Worm (Caenorhabditis elegans) whole organism, L4 larva: ENCODE measurements around the gene Y22D7AL.16.

Experiments
- ceh-62 ChIP-seq: sonication (generic microtip); optimal IDR thresholded peaks from 2 replicates; lab custom pipeline; 2017; ENCODE audit warnings: missing biosample characterization, missing genetic modification characterization
- ceh-82 ChIP-seq: sonication (generic microtip); optimal IDR thresholded peaks from 2 replicates; lab custom pipeline; 2017; ENCODE audit warnings: missing biosample characterization, missing genetic modification characterization
- mdt-29 ChIP-seq: fragments of 200-800 bp; sonication (Bioruptor generic); IDR thresholded peaks from 2 replicates; pipeline ENCODE4 v1.3.6; 2022; ENCODE audit warnings: missing genetic modification reagents, missing genetic modification characterization, missing compliant biosample characterization
- pqm-1 ChIP-seq: sonication (generic microtip); optimal IDR thresholded peaks from 2 replicates; lab custom pipeline; 2017; ENCODE audit warnings: missing biosample characterization, missing genetic modification characterization
- snpc-4 ChIP-seq: fragments of 150-350 bp; optimal IDR thresholded peaks from 2 replicates; lab custom pipeline; 2014; ENCODE audit warnings: missing biosample characterization, missing genetic modification characterization
- zfp-2 ChIP-seq: sonication (generic microtip); optimal IDR thresholded peaks from 2 replicates; lab custom pipeline; 2016; ENCODE audit warnings: mild to moderate bottlenecking, missing genetic modification characterization, missing compliant biosample characterization
- zip-2 ChIP-seq: fragments of 150-350 bp; optimal IDR thresholded peaks from 2 replicates; lab custom pipeline; 2014; ENCODE audit warnings: missing biosample characterization, missing genetic modification characterization
- ztf-11 ChIP-seq: fragments of 150-350 bp; optimal IDR thresholded peaks from 2 replicates; lab custom pipeline; 2014; ENCODE audit warnings: missing biosample characterization, missing genetic modification characterization

DNA sequence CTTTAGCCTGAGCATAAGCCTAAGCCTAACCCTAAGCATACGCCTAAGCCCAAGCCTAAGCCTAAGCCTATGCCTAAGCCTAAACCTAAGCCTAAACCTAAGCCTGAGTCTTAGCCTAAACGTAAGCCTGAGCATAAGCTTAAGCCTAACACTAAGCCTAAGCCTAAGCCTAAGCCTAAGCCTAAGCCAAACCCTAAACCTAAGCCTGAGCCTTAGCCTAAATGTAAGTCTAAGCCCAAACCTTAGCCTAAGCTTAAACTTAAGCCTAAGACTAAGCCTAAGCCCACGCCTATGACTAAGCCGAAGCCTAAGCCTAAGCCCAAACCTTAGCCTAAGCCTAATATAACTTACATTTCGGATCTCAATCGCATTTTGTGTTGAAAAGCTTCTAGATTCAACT, 39.0 kb upstream of the Y22D7AL.16 start:
- TF ChIP-seq zfp-2 (tag; lab: Kevin White, UChicago): no peak
- no peak for TF ChIP-seq ceh-82
- no peak for TF ChIP-seq ceh-62 (tag; lab: Kevin White, UChicago)
- TF ChIP-seq ztf-11 (tag; lab: Kevin White, UChicago): no peak
- no peak for TF ChIP-seq pqm-1 (tag; lab: Kevin White, UChicago)
- TF ChIP-seq mdt-29 (GFP tag; lab: Robert Waterston, UW): no peak
- no peak for TF ChIP-seq zip-2
- TF ChIP-seq snpc-4 (tag; lab: Kevin White, UChicago): no peak
